Fruit fly (Drosophila melanogaster) whole organism, embryonic: Measurements from ENCODE around the gene Ugt35E1.

ENCODE experiments used
- Adf1 ChIP-seq: fragments of 200-800 bp; sonication (Bioruptor generic); IDR thresholded peaks from 2 replicates; pipeline ENCODE4 v1.3.6; 2022; ENCODE audit warnings: missing biosample characterization, missing genetic modification characterization
- Atf-2 ChIP-seq: fragments of 200-800 bp; sonication (Bioruptor generic); optimal IDR thresholded peaks from 2 replicates; lab custom pipeline; 2016; ENCODE audit warnings: missing biosample characterization, missing genetic modification characterization
- Atf3 ChIP-seq: fragments of 200-800 bp; sonication (Bioruptor generic); optimal IDR thresholded peaks from 3 replicates; lab custom pipeline; 2016; ENCODE audit warnings: missing biosample characterization, missing genetic modification characterization
- B-H2 ChIP-seq: fragments of 200-800 bp; sonication (Bioruptor generic); optimal IDR thresholded peaks from 2 replicates; lab custom pipeline; 2018; ENCODE audit warnings: missing biosample characterization, mild to moderate bottlenecking, missing genetic modification characterization
- Bgb ChIP-seq: fragments of 200-800 bp; sonication (Bioruptor generic); IDR thresholded peaks from 2 replicates; pipeline ENCODE4 v1.3.6; 2022; ENCODE audit warnings: missing biosample characterization, missing genetic modification characterization; ENCODE audit not compliant: partially characterized antibody
- BtbVII ChIP-seq: fragments of 200-800 bp; sonication (Bioruptor generic); optimal IDR thresholded peaks from 3 replicates; lab custom pipeline; 2017; ENCODE audit warnings: missing biosample characterization, mild to moderate bottlenecking, missing genetic modification characterization
- CG11247 ChIP-seq: fragments of 200-800 bp; sonication (Bioruptor generic); IDR thresholded peaks from 2 replicates; pipeline ENCODE4 v1.3.6; 2022; ENCODE audit warnings: missing biosample characterization, missing genetic modification characterization
- CG11696 ChIP-seq: fragments of 200-800 bp; sonication (Bioruptor generic); IDR thresholded peaks from 2 replicates; pipeline ENCODE4 v1.3.6; 2022; ENCODE audit warnings: missing biosample characterization, missing genetic modification characterization
- CG12769 ChIP-seq: fragments of 200-800 bp; sonication (Bioruptor generic); optimal IDR thresholded peaks from 2 replicates; lab custom pipeline; 2019; ENCODE audit warnings: missing biosample characterization, mild to moderate bottlenecking, missing genetic modification characterization, moderate library complexity
- CG14014 ChIP-seq: fragments of 200-800 bp; sonication (Bioruptor generic); IDR thresholded peaks from 2 replicates; pipeline ENCODE4 v1.3.6; 2022; ENCODE audit warnings: missing biosample characterization, missing genetic modification characterization
- CG15514 ChIP-seq: fragments of 200-800 bp; sonication (Bioruptor generic); optimal IDR thresholded peaks from 3 replicates; lab custom pipeline; 2017; ENCODE audit warnings: missing biosample characterization, missing genetic modification characterization, mild to moderate bottlenecking, moderate library complexity, missing genetic modification reagents
- CG17361 ChIP-seq: fragments of 200-800 bp; sonication (Bioruptor generic); IDR thresholded peaks from 3 replicates; pipeline ENCODE4 v1.3.6; 2022; ENCODE audit warnings: missing biosample characterization, missing genetic modification characterization
- CG3065 ChIP-seq: fragments of 200-800 bp; sonication (Bioruptor generic); optimal IDR thresholded peaks from 2 replicates; lab custom pipeline; 2016; ENCODE audit warnings: missing biosample characterization, missing genetic modification characterization
- CG3281 ChIP-seq: fragments of 200-800 bp; sonication (Bioruptor generic); optimal IDR thresholded peaks from 3 replicates; lab custom pipeline; 2017; ENCODE audit warnings: missing biosample characterization, mild to moderate bottlenecking, missing genetic modification characterization
- CG34376 ChIP-seq: fragments of 200-800 bp; sonication (Bioruptor generic); optimal IDR thresholded peaks from 2 replicates; lab custom pipeline; 2018; ENCODE audit warnings: missing biosample characterization, mild to moderate bottlenecking, missing genetic modification characterization
- CG42726 ChIP-seq: fragments of 200-800 bp; sonication (Bioruptor generic); IDR thresholded peaks from 2 replicates; pipeline ENCODE4 v1.3.6; 2022; ENCODE audit warnings: missing biosample characterization, missing genetic modification characterization; ENCODE audit not compliant: partially characterized antibody
- CG5245 ChIP-seq: fragments of 200-800 bp; sonication (Bioruptor generic); optimal IDR thresholded peaks from 3 replicates; lab custom pipeline; 2016; ENCODE audit warnings: missing biosample characterization, missing genetic modification characterization
- CG6654 ChIP-seq: fragments of 200-800 bp; sonication (Bioruptor generic); optimal IDR thresholded peaks from 2 replicates; lab custom pipeline; 2017; ENCODE audit warnings: missing biosample characterization, mild to moderate bottlenecking, missing genetic modification characterization
- CG9932 ChIP-seq: fragments of 200-800 bp; sonication (Bioruptor generic); IDR thresholded peaks from 2 replicates; pipeline ENCODE4 v1.3.6; 2022; ENCODE audit warnings: missing biosample characterization, missing genetic modification characterization
- CkIIα-i1 ChIP-seq: fragments of 200-800 bp; sonication (Bioruptor generic); IDR thresholded peaks from 2 replicates; pipeline ENCODE4 v1.3.6; 2022; ENCODE audit warnings: missing biosample characterization, missing genetic modification characterization
- Dll ChIP-seq: fragments of 200-800 bp; sonication (Bioruptor generic); IDR thresholded peaks from 4 replicates; pipeline ENCODE4 v1.3.6; 2022; ENCODE audit warnings: missing biosample characterization, missing genetic modification characterization; ENCODE audit not compliant: partially characterized antibody
- Drgx ChIP-seq: fragments of 200-800 bp; sonication (Bioruptor generic); IDR thresholded peaks from 2 replicates; pipeline ENCODE4 v1.3.6; 2022; ENCODE audit warnings: missing biosample characterization, missing genetic modification characterization
- GATAe ChIP-seq: fragments of 200-800 bp; sonication (Bioruptor generic); conservative IDR thresholded peaks from 2 replicates; pipeline ENCODE4 v1.3.6; 2022; ENCODE audit warnings: missing biosample characterization, missing genetic modification characterization
- Hr78 ChIP-seq, 2 experiments: fragments of 200-800 bp in 1 of 2; fragments of >200 bp in 1 of 2; sonication (Bioruptor generic) in 1 of 2; optimal IDR thresholded peaks; 2 replicates each; lab custom pipeline; 2017 to 2019; ENCODE audit warnings: missing biosample characterization in 2 of 2, missing genetic modification characterization in 2 of 2, mild to moderate bottlenecking in 1 of 2, moderate library complexity in 1 of 2
- NFAT ChIP-seq: fragments of 200-800 bp; sonication (Bioruptor generic); IDR thresholded peaks from 2 replicates; pipeline ENCODE4 v1.3.6; 2022; ENCODE audit warnings: missing biosample characterization, missing genetic modification characterization
- Sox102F ChIP-seq: fragments of 200-800 bp; sonication (Bioruptor generic); optimal IDR thresholded peaks from 2 replicates; lab custom pipeline; 2018; ENCODE audit warnings: missing biosample characterization, mild to moderate bottlenecking, missing genetic modification characterization, moderate library complexity
- Trl ChIP-seq, 3 experiments: fragments of >200 bp in 2 of 3; fragments of 200-800 bp in 1 of 3; sonication (Bioruptor generic) in 1 of 3; optimal IDR thresholded peaks; 2 replicates in 1 of 3; 3 replicates in 2 of 3; lab custom pipeline; 2016 to 2017; ENCODE audit warnings: missing biosample characterization in 1 of 3, missing genetic modification characterization in 1 of 3
- Vsx1 ChIP-seq: fragments of 200-800 bp; sonication (Bioruptor generic); optimal IDR thresholded peaks from 2 replicates; lab custom pipeline; 2017; ENCODE audit warnings: missing biosample characterization, mild to moderate bottlenecking, missing genetic modification characterization, missing genetic modification reagents
- ara ChIP-seq: fragments of 200-800 bp; sonication (Bioruptor generic); IDR thresholded peaks from 2 replicates; pipeline ENCODE4 v1.3.6; 2022; ENCODE audit warnings: missing biosample characterization, missing genetic modification characterization
- bowl ChIP-seq: fragments of 200-800 bp; sonication (Bioruptor generic); IDR thresholded peaks from 2 replicates; pipeline ENCODE4 v1.3.6; 2022; ENCODE audit warnings: missing biosample characterization, missing genetic modification characterization
- crol ChIP-seq: fragments of 200-800 bp; sonication (Bioruptor generic); IDR thresholded peaks from 2 replicates; pipeline ENCODE4 v1.3.6; 2022; ENCODE audit warnings: missing biosample characterization, missing genetic modification characterization
- cwo ChIP-seq: fragments of 200-800 bp; sonication (Bioruptor generic); optimal IDR thresholded peaks from 3 replicates; lab custom pipeline; 2017; ENCODE audit warnings: missing biosample characterization, missing genetic modification characterization, mild to moderate bottlenecking, moderate library complexity, missing genetic modification reagents
- dysf ChIP-seq: fragments of 200-800 bp; sonication (Bioruptor generic); IDR thresholded peaks from 3 replicates; pipeline ENCODE4 v1.3.6; 2022; ENCODE audit warnings: missing biosample characterization, missing genetic modification characterization
- exex ChIP-seq: fragments of 200-800 bp; sonication (Bioruptor generic); optimal IDR thresholded peaks from 4 replicates; lab custom pipeline; 2018; ENCODE audit warnings: missing biosample characterization, mild to moderate bottlenecking, missing genetic modification characterization, moderate library complexity
- grn ChIP-seq: fragments of 200-800 bp; sonication (Bioruptor generic); optimal IDR thresholded peaks from 3 replicates; lab custom pipeline; 2017; ENCODE audit warnings: missing biosample characterization, missing genetic modification characterization
- ham ChIP-seq: fragments of 200-800 bp; sonication (Bioruptor generic); IDR thresholded peaks from 2 replicates; pipeline ENCODE4 v1.3.6; 2022; ENCODE audit warnings: missing biosample characterization, missing genetic modification characterization
- lola ChIP-seq, 3 experiments: fragments of >200 bp in 2 of 3; fragments of 200-800 bp in 1 of 3; sonication (Bioruptor generic) in 1 of 3; optimal IDR thresholded peaks; 2 replicates each; lab custom pipeline; 2017 to 2019; ENCODE audit warnings: missing biosample characterization in 3 of 3, missing genetic modification characterization in 3 of 3, mild to moderate bottlenecking in 1 of 3, moderate library complexity in 1 of 3
- mirr ChIP-seq: fragments of 200-800 bp; sonication (Bioruptor generic); optimal IDR thresholded peaks from 3 replicates; lab custom pipeline; 2018; ENCODE audit warnings: missing biosample characterization, mild to moderate bottlenecking, missing genetic modification characterization
- otp ChIP-seq: fragments of 200-800 bp; sonication (Bioruptor generic); IDR thresholded peaks from 3 replicates; pipeline ENCODE4, ENCODE4 v1.3.6; 2022; ENCODE audit warnings: missing biosample characterization, missing genetic modification characterization
- pita ChIP-seq: fragments of 200-800 bp; sonication (Bioruptor generic); optimal IDR thresholded peaks from 2 replicates; lab custom pipeline; 2017; ENCODE audit warnings: missing biosample characterization, mild to moderate bottlenecking, missing genetic modification characterization
- run ChIP-seq: fragments of 200-800 bp; sonication (Bioruptor generic); optimal IDR thresholded peaks from 3 replicates; lab custom pipeline; 2018; ENCODE audit warnings: missing biosample characterization, mild to moderate bottlenecking, missing genetic modification characterization
- slou ChIP-seq: fragments of 200-800 bp; sonication (Bioruptor generic); optimal IDR thresholded peaks from 3 replicates; lab custom pipeline; 2016; ENCODE audit warnings: missing biosample characterization, missing genetic modification characterization
- sug ChIP-seq: fragments of 200-800 bp; optimal IDR thresholded peaks from 2 replicates; lab custom pipeline; 2019; ENCODE audit warnings: missing biosample characterization, mild to moderate bottlenecking, missing genetic modification characterization, moderate library complexity
- tna ChIP-seq: fragments of 200-800 bp; sonication (Bioruptor generic); IDR thresholded peaks from 2 replicates; pipeline ENCODE4 v1.3.6; 2022; ENCODE audit warnings: missing biosample characterization, missing genetic modification characterization; ENCODE audit not compliant: partially characterized antibody
- unpg ChIP-seq: fragments of 200-800 bp; sonication (Bioruptor generic); optimal IDR thresholded peaks from 3 replicates; lab custom pipeline; 2018; ENCODE audit warnings: missing biosample characterization, mild to moderate bottlenecking, missing genetic modification characterization, moderate library complexity
- zen2 ChIP-seq: fragments of 200-800 bp; sonication (Bioruptor generic); IDR thresholded peaks from 3 replicates; pipeline ENCODE4 v1.3.6; 2022; ENCODE audit warnings: missing biosample characterization, missing genetic modification characterization; ENCODE audit not compliant: partially characterized antibody

Ugt35E1 gene

DNA sequence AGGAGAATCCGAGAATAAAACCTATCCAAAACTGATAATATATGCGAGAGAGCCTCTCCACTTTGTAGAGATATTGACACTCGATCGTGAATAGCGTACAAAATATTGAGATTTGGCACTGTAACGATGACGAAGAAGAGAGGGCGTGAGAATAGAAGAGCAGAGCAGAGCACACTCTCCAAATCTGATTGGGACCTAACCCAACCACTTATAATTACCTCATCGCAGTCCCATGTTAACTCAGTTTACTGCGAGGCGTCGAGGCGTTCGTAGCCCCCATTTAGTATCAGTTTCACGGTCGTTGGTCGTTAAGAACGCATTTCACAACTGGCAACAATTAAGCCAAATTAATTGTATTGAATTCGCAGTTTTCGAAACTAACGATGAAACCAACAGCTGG, 9.0 kb downstream of the Ugt35E1 start, which contains the start of gene Ugt302C1 (continued):
- TF ChIP-seq ham (GFP tag; lab: Robert Waterston, UW) (peak; percentile 33; the same call in 1 of the 2 replicates), CG15514 (GFP tag; lab: Kevin White, UChicago) (peak; percentile 7), Atf3 (GFP tag; lab: Kevin White, UChicago) (peak; percentile 31), BtbVII (peak; percentile 34), tna (GFP tag; lab: Robert Waterston, UW) (no peak), Adf1 (GFP tag; lab: Robert Waterston, UW) (peak; percentile 32; the same call in 1 of the 2 replicates), CG14014 (GFP tag; lab: Robert Waterston, UW) (0 out of 2 replicates have a peak, but pooled peaks have one; percentile 40), CG9932 (GFP tag; lab: Robert Waterston, UW) (0 out of 2 replicates have a peak, but pooled peaks have one; percentile 10), CG3281 (GFP tag; lab: Kevin White, UChicago) (peak; percentile 37), B-H2 (GFP tag; lab: Kevin White, UChicago) (peak; percentile 53), Vsx1 (GFP tag; lab: Kevin White, UChicago) (peak; percentile 52), CG42726 (GFP tag; lab: Robert Waterston, UW) (0 out of 2 replicates have a peak, but pooled peaks have one; percentile 11), CG34376 (GFP tag; lab: Kevin White, UChicago) (peak; percentile 73), CG11247 (GFP tag; lab: Robert Waterston, UW) (no peak), CG12769 (tag; lab: Kevin White, UChicago) (peak; percentile 57), Bgb (0 out of 2 replicates have a peak, but pooled peaks have one; percentile 65), zen2 (0 out of 3 replicates have a peak, but pooled peaks have one; percentile 43), crol (GFP tag; lab: Robert Waterston, UW) (no peak)

DNA sequence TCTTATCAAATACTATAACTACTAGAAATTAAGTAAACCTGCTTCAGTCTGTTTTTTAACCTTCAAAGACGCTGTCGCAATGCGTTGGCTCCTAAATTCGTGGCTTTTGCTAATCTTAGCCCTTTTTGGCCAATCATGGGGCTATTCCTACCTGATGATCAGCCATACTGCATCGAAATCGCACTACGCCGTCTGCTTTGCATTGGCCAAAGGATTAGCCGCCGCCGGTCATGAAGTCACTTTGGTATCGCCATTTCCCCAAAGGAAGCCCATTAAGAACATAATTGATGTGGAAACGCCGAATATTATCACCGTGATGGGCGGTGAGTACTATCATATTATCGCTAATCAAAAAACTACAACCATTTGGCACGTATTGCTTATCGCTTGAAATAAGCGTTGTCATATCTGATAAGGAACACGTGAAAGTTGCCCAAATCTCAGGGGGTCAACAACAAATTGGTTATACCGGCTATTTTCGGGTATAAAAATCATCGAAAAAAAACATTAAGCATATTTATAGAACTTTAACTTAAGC, 11.2 kb downstream of the Ugt35E1 start, which contains the start of gene Ugt302E1:
Gene Ugt302E1, plus strand, starts transcription at position 51 of the 538 bp plus-strand sequence.
- TF ChIP-seq Drgx (GFP tag; lab: Robert Waterston, UW) (no peak), mirr (GFP tag; lab: Kevin White, UChicago) (peak; percentile 41), lola (GFP tag; optimal IDR thresholded peaks at IDR 0.05; lab: Kevin White, UChicago) (no peak), cwo (peak; percentile 86), grn (GFP tag; lab: Kevin White, UChicago) (peak; percentile 59), ara (no peak), Atf-2 (no peak), slou (GFP tag; lab: Kevin White, UChicago) (no peak), CG34376 (GFP tag; lab: Kevin White, UChicago) (peak; percentile 38), GATAe (GFP tag; lab: Robert Waterston, UW) (peak; percentile 17; the same call in 1 of the 2 replicates), exex (tag; lab: Kevin White, UChicago) (peak; percentile 87), otp (no peak), bowl (GFP tag; lab: Robert Waterston, UW) (no peak), sug (tag; lab: Kevin White, UChicago) (peak; percentile 58), CG6654 (GFP tag; lab: Kevin White, UChicago) (no peak)
- TF ChIP-seq, all 482 proteins: peak for 7

DNA sequence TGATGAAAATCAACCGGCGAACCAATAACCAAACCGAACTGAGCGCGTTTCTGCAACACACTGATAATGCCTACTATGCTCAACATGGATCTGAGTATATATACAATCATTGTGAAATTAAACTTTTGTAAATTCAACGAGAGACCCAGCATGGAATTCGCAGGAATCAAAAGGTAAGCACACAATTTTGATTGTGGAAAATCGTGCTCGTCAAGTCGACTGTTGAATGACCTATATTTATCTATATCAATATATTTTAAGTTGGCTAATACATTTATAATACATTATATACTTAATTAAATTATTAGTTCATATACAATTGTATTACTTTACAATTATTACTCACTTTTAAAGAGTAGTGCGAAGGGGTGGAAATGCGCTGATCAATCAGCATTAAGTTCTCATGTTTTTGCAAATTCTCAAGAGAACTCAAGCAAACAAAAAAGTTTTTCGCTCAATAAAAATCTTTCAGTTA, 12.0 kb downstream of the Ugt35E1 start, which contains the start of gene Ugt302K1:
Gene Ugt302K1, minus strand, starts transcription at position 51 of the 475 bp plus-strand sequence.
- TF ChIP-seq Hr78 (GFP tag; optimal IDR thresholded peaks at IDR 0.05; lab: Kevin White, UChicago), result no peak
- TF ChIP-seq NFAT, result peak; percentile 35; the same call in 1 of the 2 replicates
- TF ChIP-seq run (tag; lab: Kevin White, UChicago), result no peak
- no peak for TF ChIP-seq Dll
- no peak for TF ChIP-seq CkIIα-i1
- peak; percentile 36; the same call in 1 of the 3 replicates for TF ChIP-seq dysf (GFP tag; lab: Robert Waterston, UW)
- no peak for TF ChIP-seq grn (GFP tag; lab: Kevin White, UChicago)
- TF ChIP-seq CG3065 (GFP tag; lab: Kevin White, UChicago), result no peak
- TF ChIP-seq CG5245, result no peak
- TF ChIP-seq CG17361 (GFP tag; lab: Robert Waterston, UW), result no peak
- peak in 1 of 2 experiments; percentile 56 for TF ChIP-seq Trl (optimal IDR thresholded peaks at IDR 0.05; lab: Kevin White, UChicago)
- no peak for TF ChIP-seq Trl (GFP tag; optimal IDR thresholded peaks at IDR 0.05; lab: Kevin White, UChicago)
- no peak for TF ChIP-seq CG11696
- TF ChIP-seq pita, result no peak
- TF ChIP-seq Sox102F (GFP tag; lab: Kevin White, UChicago), result no peak
- TF ChIP-seq unpg, result no peak
